Fruit fly (Drosophila melanogaster): ENCODE measurements around the gene TyrR.

Gene TyrR

dm6 chr3R:17703691-17704537 lies 59.1 kb downstream of the TyrR start (continued):
- TF ChIP-seq ttk (GFP tag; IDR thresholded peaks at IDR 0.05) (peak; percentile 99), CG33557 (GFP tag; optimal IDR thresholded peaks at IDR 0.05) (peak; percentile 88), Aef1 (GFP tag; IDR thresholded peaks at IDR 0.05) (peak; percentile 99), CG10959 (GFP tag; IDR thresholded peaks at IDR 0.05) (peak; percentile 96), CG30020 (tag; optimal IDR thresholded peaks at IDR 0.05) (peak; percentile 80), hbn (GFP tag; IDR thresholded peaks at IDR 0.05; ENCODE audit: partially characterized antibody) (no peak), Trl (optimal IDR thresholded peaks at IDR 0.05) (no peak), Trl (GFP tag; optimal IDR thresholded peaks at IDR 0.05) (peak; percentile 99), CG3838 (GFP tag; optimal IDR thresholded peaks at IDR 0.05) (peak; percentile 96), CG17829 (tag; optimal IDR thresholded peaks at IDR 0.05) (peak; percentile 99), CG2875 (GFP tag; optimal IDR thresholded peaks at IDR 0.05) (peak; percentile 99), sens (GFP tag) (peak; percentile 100), CG43689 (GFP tag; IDR thresholded peaks at IDR 0.05) (peak; percentile 98), Optix (GFP tag; IDR thresholded peaks at IDR 0.05) (peak; percentile 99), Stat92E (GFP tag; optimal IDR thresholded peaks at IDR 0.05) (peak in 1 of 3 experiments; percentile 96), H15 (GFP tag; IDR thresholded peaks at IDR 0.05) (peak; percentile 99), CG11696 (GFP tag; IDR thresholded peaks at IDR 0.05) (peak; percentile 97), CG8281 (tag; optimal IDR thresholded peaks at IDR 0.05) (peak; percentile 91), CG3726 (GFP tag; IDR thresholded peaks at IDR 0.05) (peak; percentile 99), CG12659 (GFP tag; optimal IDR thresholded peaks at IDR 0.05) (peak; percentile 99), gt (GFP tag; IDR thresholded peaks at IDR 0.05) (peak; percentile 95), disco-r (GFP tag; optimal IDR thresholded peaks at IDR 0.05) (peak; percentile 99), pan (optimal IDR thresholded peaks at IDR 0.05) (no peak), pan (GFP tag; optimal IDR thresholded peaks at IDR 0.05 in 1 of 2, IDR thresholded peaks at IDR 0.05 in 1 of 2) (peak in 1 of 2 experiments; percentile 99), ham (GFP tag; IDR thresholded peaks at IDR 0.05) (peak; percentile 96), sc (optimal IDR thresholded peaks at IDR 0.05) (no peak), sc (GFP tag; optimal IDR thresholded peaks at IDR 0.05) (peak; percentile 99), Med (GFP tag) (peak; percentile 100), CG4730 (GFP tag; IDR thresholded peaks at IDR 0.05) (peak; percentile 99), fd96Cb (tag; optimal IDR thresholded peaks at IDR 0.05) (peak; percentile 99), D (optimal IDR thresholded peaks at IDR 0.05) (no peak), D (GFP tag; optimal IDR thresholded peaks at IDR 0.05) (peak; percentile 99), CG10543 (GFP tag; optimal IDR thresholded peaks at IDR 0.05) (peak; percentile 98), CG11560 (tag; IDR thresholded peaks at IDR 0.05) (peak; percentile 93), Sin3A (optimal IDR thresholded peaks at IDR 0.05) (no peak), gcm2 (GFP tag; optimal IDR thresholded peaks at IDR 0.05) (peak; percentile 99), Oaz (GFP tag; IDR thresholded peaks at IDR 0.05) (peak; percentile 97), tio (GFP tag; optimal IDR thresholded peaks at IDR 0.05) (peak; percentile 100), PHDP (tag; optimal IDR thresholded peaks at IDR 0.05) (peak; percentile 99), CG3065 (GFP tag; optimal IDR thresholded peaks at IDR 0.05) (peak; percentile 98), NC2β (GFP tag; optimal IDR thresholded peaks at IDR 0.05) (peak; percentile 99), CG12942 (GFP tag; optimal IDR thresholded peaks at IDR 0.05) (peak; percentile 99), pzg (GFP tag; optimal IDR thresholded peaks at IDR 0.05) (peak; percentile 25), grau (tag; optimal IDR thresholded peaks at IDR 0.05) (peak; percentile 98), CG14050 (GFP tag; IDR thresholded peaks at IDR 0.05) (peak; percentile 99), CG8924 (tag; optimal IDR thresholded peaks at IDR 0.05) (peak; percentile 99), CG11695 (GFP tag; IDR thresholded peaks at IDR 0.05) (peak; percentile 99), otp (GFP tag; IDR thresholded peaks at IDR 0.05) (peak; percentile 99), Usf (GFP tag; optimal IDR thresholded peaks at IDR 0.05) (peak; percentile 97), pum (GFP tag; optimal IDR thresholded peaks at IDR 0.05) (peak; percentile 99), Camta (GFP tag; optimal IDR thresholded peaks at IDR 0.05) (peak; percentile 99)

Measured in whole organism, embryonic.